Worm (Caenorhabditis elegans): ENCODE measurements around the gene C55C3.7.

ce11 chrIV:5658897-5659296, 23.6 kb downstream of the C55C3.7 start:
- peak; percentile 28 for TF ChIP-seq fos-1 (tag; optimal IDR thresholded peaks at IDR 0.05)
- TF ChIP-seq elt-1 (tag; optimal IDR thresholded peaks at IDR 0.05) = no peak
- no peak for TF ChIP-seq crh-2 (tag; optimal IDR thresholded peaks at IDR 0.05)
- TF ChIP-seq zag-1 (tag; optimal IDR thresholded peaks at IDR 0.05) = no peak
- no peak for TF ChIP-seq unc-62 (GFP tag; optimal IDR thresholded peaks at IDR 0.05)
- TF ChIP-seq dmd-4 (tag; optimal IDR thresholded peaks at IDR 0.05) = no peak
- no peak for TF ChIP-seq F13H6.1 (tag; optimal IDR thresholded peaks at IDR 0.05)
- TF ChIP-seq mab-5 (tag; optimal IDR thresholded peaks at IDR 0.05) = no peak

Data from whole organism, L2 larva.